Worm (Caenorhabditis elegans) whole organism, late embryonic: ENCODE measurements around the gene F55G7.3.

Experiments used
- C38D4.7 ChIP-seq: fragments of 200-800 bp; sonication (Bioruptor generic); optimal IDR thresholded peaks from 2 replicates; lab custom pipeline; 2018; ENCODE audit warnings: mild to moderate bottlenecking, missing genetic modification characterization, moderate library complexity, missing compliant biosample characterization
- K02D7.2 ChIP-seq: sonication (generic microtip); optimal IDR thresholded peaks from 2 replicates; lab custom pipeline; 2017; ENCODE audit warnings: mild to moderate bottlenecking, missing genetic modification characterization, missing compliant biosample characterization
- K09A11.1 ChIP-seq: sonication (generic microtip); optimal IDR thresholded peaks from 2 replicates; lab custom pipeline; 2017; ENCODE audit warnings: antibody characterized with exemption, mild to moderate bottlenecking, missing genetic modification characterization, missing compliant biosample characterization; ENCODE audit not compliant: insufficient read depth
- T23F11.4 ChIP-seq: fragments of 200-800 bp; sonication (Bioruptor generic); optimal IDR thresholded peaks from 2 replicates; lab custom pipeline; 2018; ENCODE audit warnings: mild to moderate bottlenecking, missing genetic modification characterization, missing compliant biosample characterization
- ahr-1 ChIP-seq: sonication (generic microtip); optimal IDR thresholded peaks from 2 replicates; lab custom pipeline; 2016; ENCODE audit warnings: missing genetic modification characterization, missing compliant biosample characterization
- ceh-14 ChIP-seq: sonication (generic microtip); optimal IDR thresholded peaks from 2 replicates; lab custom pipeline; 2016; ENCODE audit warnings: missing genotype, missing genetic modification characterization, missing compliant biosample characterization
- ceh-24 ChIP-seq: sonication (generic microtip); optimal IDR thresholded peaks from 2 replicates; lab custom pipeline; 2016; ENCODE audit warnings: mild to moderate bottlenecking, missing genetic modification characterization, missing compliant biosample characterization
- ceh-31 ChIP-seq: sonication (generic microtip); optimal IDR thresholded peaks from 2 replicates; lab custom pipeline; 2016; ENCODE audit warnings: missing genetic modification characterization, missing compliant biosample characterization
- ceh-34 ChIP-seq: sonication (generic microtip); optimal IDR thresholded peaks from 2 replicates; lab custom pipeline; 2016; ENCODE audit warnings: mild to moderate bottlenecking, missing genetic modification characterization, missing compliant biosample characterization
- ceh-45 ChIP-seq: fragments of 200-800 bp; sonication (Bioruptor generic); IDR thresholded peaks from 2 replicates; pipeline ENCODE4 v1.3.6; 2022; ENCODE audit warnings: missing genetic modification reagents, missing genetic modification characterization, missing compliant biosample characterization
- ceh-48 ChIP-seq: sonication (generic microtip); optimal IDR thresholded peaks from 2 replicates; lab custom pipeline; 2016; ENCODE audit warnings: missing genetic modification characterization, inconsistent platforms, missing compliant biosample characterization
- ceh-6 ChIP-seq: fragments of 200-800 bp; sonication (Bioruptor generic); optimal IDR thresholded peaks from 2 replicates; lab custom pipeline; 2018; ENCODE audit warnings: mild to moderate bottlenecking, missing genetic modification characterization, missing compliant biosample characterization
- che-1 ChIP-seq: sonication (generic microtip); optimal IDR thresholded peaks from 2 replicates; lab custom pipeline; 2016; ENCODE audit warnings: mild to moderate bottlenecking, missing genetic modification characterization, missing compliant biosample characterization
- elt-2 ChIP-seq: sonication (generic microtip); optimal IDR thresholded peaks from 2 replicates; lab custom pipeline; 2016; ENCODE audit warnings: missing genetic modification reagents, missing genetic modification characterization, missing compliant biosample characterization
- eyg-1 ChIP-seq: sonication (generic microtip); optimal IDR thresholded peaks from 2 replicates; lab custom pipeline; 2016; ENCODE audit warnings: missing genotype, missing genetic modification characterization, missing compliant biosample characterization
- fax-1 ChIP-seq: sonication (generic microtip); optimal IDR thresholded peaks from 2 replicates; lab custom pipeline; 2016; ENCODE audit warnings: missing genotype, missing genetic modification characterization, missing compliant biosample characterization
- fkh-10 ChIP-seq: fragments of 150-350 bp; optimal IDR thresholded peaks from 2 replicates; lab custom pipeline; 2014; ENCODE audit warnings: missing biosample characterization, missing genetic modification reagents, missing genetic modification characterization
- hlh-15 ChIP-seq: sonication (generic microtip); optimal IDR thresholded peaks from 2 replicates; lab custom pipeline; 2016; ENCODE audit warnings: missing genetic modification characterization, missing compliant biosample characterization
- hlh-30 ChIP-seq: sonication (generic microtip); optimal IDR thresholded peaks from 2 replicates; lab custom pipeline; 2017; ENCODE audit warnings: antibody characterized with exemption, missing genetic modification characterization, missing compliant biosample characterization; ENCODE audit not compliant: insufficient read depth
- hlh-6 ChIP-seq: sonication (generic microtip); optimal IDR thresholded peaks from 2 replicates; lab custom pipeline; 2016; ENCODE audit warnings: missing genotype, missing genetic modification characterization, missing compliant biosample characterization
- hlh-8 ChIP-seq: sonication (generic microtip); optimal IDR thresholded peaks from 2 replicates; lab custom pipeline; 2016; ENCODE audit warnings: missing genotype, missing genetic modification characterization, missing compliant biosample characterization
- lim-6 ChIP-seq: sonication (generic microtip); optimal IDR thresholded peaks from 2 replicates; lab custom pipeline; 2016; ENCODE audit warnings: missing genetic modification characterization, missing compliant biosample characterization
- lin-11 ChIP-seq: fragments of 200-800 bp; sonication (Bioruptor generic); optimal IDR thresholded peaks from 2 replicates; lab custom pipeline; 2018; ENCODE audit warnings: mild to moderate bottlenecking, missing genetic modification characterization, missing compliant biosample characterization
- madf-2 ChIP-seq: sonication (generic microtip); optimal IDR thresholded peaks from 2 replicates; lab custom pipeline; 2017; ENCODE audit warnings: missing genetic modification characterization, missing compliant biosample characterization
- nhr-11 ChIP-seq: fragments of 150-350 bp; optimal IDR thresholded peaks from 2 replicates; lab custom pipeline; 2014; ENCODE audit warnings: missing biosample characterization, missing genetic modification characterization
- nhr-232 ChIP-seq: sonication (generic microtip); optimal IDR thresholded peaks from 2 replicates; lab custom pipeline; 2016; ENCODE audit warnings: missing genetic modification characterization, missing compliant biosample characterization
- npax-4 ChIP-seq: sonication (generic microtip); optimal IDR thresholded peaks from 2 replicates; lab custom pipeline; 2016; ENCODE audit warnings: missing genetic modification characterization, missing compliant biosample characterization
- pha-4 ChIP-seq: fragments of 150-350 bp; optimal IDR thresholded peaks from 2 replicates; lab custom pipeline; 2018; ENCODE audit warnings: missing biosample characterization, missing genetic modification reagents, missing genetic modification characterization
- ref-2 ChIP-seq: sonication (generic microtip); optimal IDR thresholded peaks from 2 replicates; lab custom pipeline; 2016; ENCODE audit warnings: missing genetic modification characterization, missing compliant biosample characterization
- rnt-1 ChIP-seq: sonication (generic microtip); optimal IDR thresholded peaks from 2 replicates; lab custom pipeline; 2016; ENCODE audit warnings: missing genetic modification characterization, missing compliant biosample characterization
- sdc-2 ChIP-seq: sonication (generic microtip); optimal IDR thresholded peaks from 2 replicates; lab custom pipeline; 2016; ENCODE audit warnings: missing genotype, missing genetic modification characterization, missing compliant biosample characterization
- sox-4 ChIP-seq: sonication (generic microtip); optimal IDR thresholded peaks from 2 replicates; lab custom pipeline; 2017; ENCODE audit warnings: mild to moderate bottlenecking, missing genetic modification characterization, inconsistent platforms, missing compliant biosample characterization
- tbx-2 ChIP-seq: sonication (generic microtip); optimal IDR thresholded peaks from 2 replicates; lab custom pipeline; 2016; ENCODE audit warnings: missing genetic modification characterization, missing compliant biosample characterization
- tbx-7 ChIP-seq: sonication (generic microtip); optimal IDR thresholded peaks from 2 replicates; lab custom pipeline; 2016; ENCODE audit warnings: missing genotype, missing genetic modification characterization, missing compliant biosample characterization
- ttx-3 ChIP-seq: sonication (generic microtip); optimal IDR thresholded peaks from 2 replicates; lab custom pipeline; 2016; ENCODE audit warnings: missing genetic modification reagents, missing genetic modification characterization, missing compliant biosample characterization
- unc-42 ChIP-seq: sonication (generic microtip); optimal IDR thresholded peaks from 2 replicates; lab custom pipeline; 2016; ENCODE audit warnings: missing genotype, missing genetic modification characterization, missing compliant biosample characterization
- unc-86 ChIP-seq: sonication (generic microtip); optimal IDR thresholded peaks from 2 replicates; lab custom pipeline; 2016; ENCODE audit warnings: missing genetic modification characterization, missing compliant biosample characterization
- zip-5 ChIP-seq: sonication (generic microtip); optimal IDR thresholded peaks from 2 replicates; lab custom pipeline; 2016; ENCODE audit warnings: missing genetic modification characterization, missing compliant biosample characterization
- ztf-16 ChIP-seq: sonication (generic microtip); optimal IDR thresholded peaks from 2 replicates; lab custom pipeline; 2017; ENCODE audit warnings: missing genetic modification characterization, missing compliant biosample characterization

F55G7.3 gene

DNA sequence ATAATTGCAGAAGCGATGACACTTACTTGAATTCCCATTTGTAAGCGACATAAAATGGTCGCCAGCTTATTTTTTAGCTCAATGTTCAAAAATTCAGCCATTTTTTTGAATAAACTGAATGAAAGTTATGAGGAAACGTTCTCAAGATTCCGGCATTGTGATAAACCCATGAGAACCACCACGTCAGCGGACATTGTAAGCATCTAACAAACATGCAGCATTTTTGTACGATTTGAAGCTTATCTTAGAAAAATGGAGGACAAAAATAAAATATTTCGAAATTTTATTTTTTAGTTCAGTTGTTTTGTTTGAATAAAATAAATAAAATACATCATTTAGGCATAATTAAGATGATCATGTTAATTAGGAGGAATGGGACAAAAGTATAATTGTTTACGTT is 11.4 kb upstream of the F55G7.3 start, which contains the start of gene T08D10.4:
Gene T08D10.4 (minus strand): TSS at position 101 of the 400 bp plus-strand sequence.
- TF ChIP-seq npax-4 (tag; lab: Kevin White, UChicago) (no peak), unc-86 (tag; lab: Kevin White, UChicago) (no peak), fkh-10 (GFP tag; lab: Kevin White, UChicago) (no peak), ceh-14 (tag; lab: Kevin White, UChicago) (no peak), ceh-24 (no peak), lim-6 (no peak), tbx-7 (tag; lab: Kevin White, UChicago) (no peak), fax-1 (tag; lab: Kevin White, UChicago) (no peak), madf-2 (no peak), C38D4.7 (GFP tag; lab: Kevin White, UChicago) (no peak), ceh-34 (tag; lab: Kevin White, UChicago) (no peak), hlh-15 (tag; lab: Kevin White, UChicago) (no peak), T23F11.4 (GFP tag; lab: Kevin White, UChicago) (no peak)

DNA sequence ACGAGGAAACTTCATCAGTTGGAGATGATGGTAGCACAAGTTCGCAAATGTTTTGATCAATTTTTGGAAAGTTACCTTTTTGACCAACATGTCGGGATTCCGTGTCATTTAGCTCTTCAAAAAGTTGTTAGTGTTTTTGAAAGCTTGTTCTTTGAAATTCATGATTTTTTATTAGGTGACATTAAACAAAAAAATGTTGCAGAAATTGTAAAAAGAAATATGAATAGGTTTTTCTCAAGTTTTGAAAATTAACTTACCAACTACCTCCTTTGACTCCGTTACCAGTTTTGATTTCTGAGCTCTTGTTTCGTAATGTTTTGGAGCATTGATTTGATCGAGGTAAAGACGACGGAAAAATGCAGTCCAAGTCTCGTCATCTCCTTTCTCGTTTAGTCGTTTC is 10.3 kb upstream of the F55G7.3 start:
- TF ChIP-seq nhr-232 (tag; lab: Kevin White, UChicago) = no peak
- TF ChIP-seq elt-2 = no peak
- TF ChIP-seq K02D7.2 = no peak
- no peak for TF ChIP-seq unc-86 (tag; lab: Kevin White, UChicago)
- TF ChIP-seq tbx-7 (tag; lab: Kevin White, UChicago) = no peak
- TF ChIP-seq rnt-1 = no peak
- no peak for TF ChIP-seq sdc-2 (tag; lab: Kevin White, UChicago)
- no peak for TF ChIP-seq fkh-10 (GFP tag; lab: Kevin White, UChicago)
- no peak for TF ChIP-seq C38D4.7 (GFP tag; lab: Kevin White, UChicago)
- no peak for TF ChIP-seq ahr-1 (tag; lab: Kevin White, UChicago)
- no peak for TF ChIP-seq ztf-16 (tag; lab: Kevin White, UChicago)
- no peak for TF ChIP-seq pha-4 (tag; lab: Kevin White, UChicago)

DNA sequence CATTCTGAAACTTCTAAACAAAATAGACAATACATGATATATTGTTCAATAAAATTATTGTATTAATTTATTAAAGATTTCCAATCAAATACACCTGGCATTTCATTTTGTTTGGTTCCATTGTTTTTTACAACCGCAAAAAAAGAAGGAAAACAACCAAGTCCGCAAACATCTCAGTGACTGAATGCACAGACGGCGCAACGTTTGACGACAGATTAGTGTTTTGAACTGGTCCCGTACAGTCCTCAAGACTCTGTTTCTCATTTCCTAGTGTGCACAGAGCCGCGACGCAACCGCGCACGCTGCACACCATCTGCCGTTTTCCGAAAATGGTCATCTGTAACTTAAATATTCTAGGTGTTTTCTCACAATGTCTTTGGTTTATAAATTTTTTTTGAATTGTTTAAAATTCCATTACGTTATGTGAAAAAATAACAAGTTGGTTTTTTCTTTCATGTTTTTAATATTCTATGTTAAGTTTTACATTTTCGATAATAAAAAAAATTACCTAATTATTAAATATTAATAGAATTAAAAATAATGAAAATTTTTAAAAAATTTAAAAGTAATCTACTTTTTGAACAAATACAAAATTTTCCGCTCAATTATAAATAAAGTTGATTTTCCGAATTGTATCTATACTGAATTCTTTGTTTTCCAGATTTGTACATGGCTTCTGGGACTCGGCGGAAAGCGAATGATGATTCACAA is 6.5 kb upstream of the F55G7.3 start, which contains the start of gene lsd-1:
Gene lsd-1 (plus strand): TSS at position 661 of the 711 bp plus-strand sequence.
- TF ChIP-seq K09A11.1 (tag; lab: Kevin White, UChicago) = no peak
- TF ChIP-seq sdc-2 (tag; lab: Kevin White, UChicago) = peak; percentile 24

DNA sequence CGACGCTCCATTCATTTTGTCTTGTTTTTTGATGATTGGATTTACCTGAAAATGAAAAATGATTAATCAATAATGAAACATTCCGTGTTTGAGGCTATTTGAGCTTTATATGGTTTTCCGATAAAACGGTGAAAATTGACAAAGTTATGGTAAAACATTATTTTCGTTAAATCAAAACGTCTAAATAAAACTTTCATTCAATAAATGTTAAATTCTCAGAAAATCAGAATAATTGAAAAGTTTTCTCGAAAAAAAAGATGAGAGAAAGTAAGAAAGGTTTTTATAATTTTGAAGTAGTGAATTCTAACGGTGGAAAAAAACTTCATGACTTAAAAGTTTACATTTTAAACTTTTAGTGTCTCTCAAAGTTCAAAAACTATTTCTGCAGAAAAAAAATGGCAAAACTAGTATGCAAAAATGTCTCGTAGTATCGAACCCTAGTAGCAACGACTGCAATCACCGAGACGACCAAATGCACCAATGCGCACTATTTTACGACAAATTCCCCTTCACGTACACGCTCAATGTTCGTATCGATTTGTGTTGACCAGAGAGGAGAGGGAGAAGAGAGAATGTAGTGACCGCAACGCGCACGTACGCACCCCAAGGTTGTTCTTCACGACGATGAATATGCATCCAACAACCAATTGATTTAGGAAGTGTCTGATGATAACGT is 5.1 kb upstream of the F55G7.3 start, which contains the start of gene nfya-1:
Gene nfya-1 (minus strand): TSS at position 51 of the 676 bp plus-strand sequence.
- peak; percentile 3 for TF ChIP-seq unc-42 (tag; lab: Kevin White, UChicago)
- TF ChIP-seq ceh-31 (tag; lab: Kevin White, UChicago) = peak; percentile 37
- TF ChIP-seq tbx-2 (tag; lab: Kevin White, UChicago) = peak; percentile 1
- no peak for TF ChIP-seq ttx-3 (tag; lab: Kevin White, UChicago)
- peak; percentile 84 for TF ChIP-seq ceh-48 (tag; lab: Kevin White, UChicago)
- peak; percentile 30 for TF ChIP-seq rnt-1
- TF ChIP-seq sdc-2 (tag; lab: Kevin White, UChicago) = peak; percentile 71
- no peak for TF ChIP-seq zip-5

DNA sequence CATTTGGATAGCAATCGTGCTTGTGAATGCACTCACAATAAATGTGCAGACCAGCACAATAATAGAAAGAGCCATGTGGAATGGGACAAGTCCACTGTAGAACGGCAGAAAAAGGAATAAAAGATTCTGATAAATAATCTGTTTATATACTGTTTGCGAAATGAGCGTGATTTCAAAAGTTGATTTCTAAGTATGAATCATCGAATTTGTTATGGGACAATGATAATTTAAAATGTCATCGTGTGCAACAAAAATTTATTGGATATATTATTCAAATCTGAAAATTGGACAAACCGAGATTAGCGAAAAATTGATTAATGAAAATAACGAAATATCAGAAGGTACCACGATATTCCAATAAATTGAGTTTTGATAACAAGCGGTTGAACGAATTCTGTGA is 3.0 kb downstream of the F55G7.3 start, which contains the start of gene F55G7.5:
Gene F55G7.5 (minus strand): TSS at position 101 of the 400 bp plus-strand sequence.
- no peak for TF ChIP-seq ceh-45 (GFP tag; lab: Robert Waterston, UW)
- no peak for TF ChIP-seq tbx-7 (tag; lab: Kevin White, UChicago)
- TF ChIP-seq ceh-6 (GFP tag; lab: Kevin White, UChicago) = no peak
- TF ChIP-seq ztf-16 (tag; lab: Kevin White, UChicago) = no peak
- no peak for TF ChIP-seq ref-2 (tag; lab: Kevin White, UChicago)
- no peak for TF ChIP-seq hlh-30 (tag; lab: Kevin White, UChicago)
- TF ChIP-seq T23F11.4 (GFP tag; lab: Kevin White, UChicago) = no peak
- no peak for TF ChIP-seq nhr-11 (tag; lab: Kevin White, UChicago)
- no peak for TF ChIP-seq hlh-8 (tag; lab: Kevin White, UChicago)
- no peak for TF ChIP-seq nhr-232 (tag; lab: Kevin White, UChicago)
- no peak for TF ChIP-seq sox-4 (tag; lab: Kevin White, UChicago)
- TF ChIP-seq hlh-6 (tag; lab: Kevin White, UChicago) = no peak
- no peak for TF ChIP-seq npax-4 (tag; lab: Kevin White, UChicago)
- TF ChIP-seq ceh-31 (tag; lab: Kevin White, UChicago) = no peak
- no peak for TF ChIP-seq eyg-1 (tag; lab: Kevin White, UChicago)
- TF ChIP-seq lin-11 (tag; lab: Kevin White, UChicago) = no peak
- TF ChIP-seq fkh-10 (GFP tag; lab: Kevin White, UChicago) = no peak
- no peak for TF ChIP-seq che-1
- TF ChIP-seq, all 69 proteins: peak for 0
